Worm (Caenorhabditis elegans): ENCODE data around the gene ulp-2.

Gene ulp-2

ce11 chrII:4941541-4942206, 18.0 kb downstream of the ulp-2 start, which contains the start of gene ZK546.19:
Gene ZK546.19 (plus strand): TSS chrII:4941726.
- TF ChIP-seq Y55F3AM.14 (GFP tag; optimal IDR thresholded peaks at IDR 0.05) (no peak), ztf-11 (tag; optimal IDR thresholded peaks at IDR 0.05) (no peak), alr-1 (tag; optimal IDR thresholded peaks at IDR 0.05) (no peak), skn-1 (tag; optimal IDR thresholded peaks at IDR 0.05) (no peak), sma-3 (GFP tag; optimal IDR thresholded peaks at IDR 0.05) (no peak), peb-1 (tag; optimal IDR thresholded peaks at IDR 0.05) (no peak), nhr-25 (tag; optimal IDR thresholded peaks at IDR 0.05) (no peak), lsy-2 (tag; optimal IDR thresholded peaks at IDR 0.05) (peak in 1 of 2 experiments; percentile 43), lin-11 (tag; optimal IDR thresholded peaks at IDR 0.05) (no peak), ZK546.5 (tag; optimal IDR thresholded peaks at IDR 0.05) (no peak), nhr-21 (tag; optimal IDR thresholded peaks at IDR 0.05) (no peak), C34F6.9 (tag; optimal IDR thresholded peaks at IDR 0.05) (peak; percentile 59), R02D3.7 (tag; optimal IDR thresholded peaks at IDR 0.05) (no peak), mbf-1 (tag; optimal IDR thresholded peaks at IDR 0.05) (no peak), crh-2 (tag; optimal IDR thresholded peaks at IDR 0.05) (peak; percentile 2), unc-62 (GFP tag; optimal IDR thresholded peaks at IDR 0.05) (no peak), unc-39 (tag; optimal IDR thresholded peaks at IDR 0.05) (no peak), egl-27 (tag; optimal IDR thresholded peaks at IDR 0.05) (no peak), nhr-10 (tag; optimal IDR thresholded peaks at IDR 0.05) (no peak), ceh-82 (tag; optimal IDR thresholded peaks at IDR 0.05) (no peak), ceh-16 (tag; optimal IDR thresholded peaks at IDR 0.05) (peak; percentile 36), nhr-11 (tag; optimal IDR thresholded peaks at IDR 0.05) (no peak), nhr-129 (tag; optimal IDR thresholded peaks at IDR 0.05) (peak; percentile 64), zag-1 (tag; optimal IDR thresholded peaks at IDR 0.05) (no peak), dmd-4 (tag; optimal IDR thresholded peaks at IDR 0.05) (no peak), F13H6.1 (tag; optimal IDR thresholded peaks at IDR 0.05) (no peak), snpc-4 (tag; optimal IDR thresholded peaks at IDR 0.05) (no peak), nhr-237 (tag; optimal IDR thresholded peaks at IDR 0.05) (no peak), lin-13 (GFP tag; optimal IDR thresholded peaks at IDR 0.05) (no peak), ama-1 (optimal IDR thresholded peaks at IDR 0.05) (no peak), ztf-4 (tag; optimal IDR thresholded peaks at IDR 0.05) (no peak), mdl-1 (tag; optimal IDR thresholded peaks at IDR 0.05) (no peak), blmp-1 (tag; optimal IDR thresholded peaks at IDR 0.05; ENCODE audit: insufficient read depth) (no peak), fos-1 (tag; optimal IDR thresholded peaks at IDR 0.05) (peak; percentile 7), nhr-23 (tag; optimal IDR thresholded peaks at IDR 0.05) (peak; percentile 3), mab-5 (tag; optimal IDR thresholded peaks at IDR 0.05) (no peak), unc-55 (GFP tag; optimal IDR thresholded peaks at IDR 0.05) (peak; percentile 7), lin-39 (tag; optimal IDR thresholded peaks at IDR 0.05) (no peak), aly-2 (tag; optimal IDR thresholded peaks at IDR 0.05) (no peak), gmeb-1 (tag; optimal IDR thresholded peaks at IDR 0.05) (no peak), sem-4 (tag; optimal IDR thresholded peaks at IDR 0.05) (peak; percentile 18), sma-9 (GFP tag; optimal IDR thresholded peaks at IDR 0.05) (peak; percentile 32), sma-9 (tag; optimal IDR thresholded peaks at IDR 0.05) (no peak), nhr-6 (tag; optimal IDR thresholded peaks at IDR 0.05) (no peak), ztf-1 (GFP tag; conservative IDR thresholded peaks at IDR 0.05) (no peak), elt-3 (tag; optimal IDR thresholded peaks at IDR 0.05) (no peak), nhr-77 (tag; optimal IDR thresholded peaks at IDR 0.05) (no peak), elt-1 (tag; optimal IDR thresholded peaks at IDR 0.05) (peak; percentile 94), nhr-12 (tag; optimal IDR thresholded peaks at IDR 0.05) (no peak)

Data from whole organism, L2 larva.